Worm (Caenorhabditis elegans) whole organism, L3 larva: ENCODE results near the gene parn-2.

Source experiments
- aly-2 ChIP-seq: fragments of 150-350 bp; optimal IDR thresholded peaks from 2 replicates; lab custom pipeline; 2014; ENCODE audit warnings: missing biosample characterization, missing genetic modification characterization
- nfya-1 ChIP-seq: sonication (generic microtip); optimal IDR thresholded peaks from 2 replicates; lab custom pipeline; 2017; ENCODE audit warnings: missing genetic modification characterization, mild to moderate bottlenecking, missing compliant biosample characterization, antibody characterized with exemption, moderate library complexity; ENCODE audit not compliant: insufficient read depth
- nhr-77 ChIP-seq: fragments of 150-350 bp; optimal IDR thresholded peaks from 2 replicates; lab custom pipeline; 2014; ENCODE audit warnings: missing biosample characterization, missing genetic modification characterization

ce11 chrII:12214562-12214961 lies 41.9 kb downstream of the parn-2 start:
- TF ChIP-seq nhr-77 (tag; lab: Kevin White, UChicago) (no peak), nfya-1 (tag; lab: Kevin White, UChicago) (no peak), aly-2 (tag; lab: Kevin White, UChicago) (no peak)
